Worm (Caenorhabditis elegans) whole organism, midembryonic: ENCODE results near the gene K08F4.5.

Experiments
- T22C8.4 ChIP-seq: fragments of 200-800 bp; sonication (Bioruptor generic); IDR thresholded peaks from 2 replicates; pipeline ENCODE4 v1.3.6; 2022; ENCODE audit warnings: missing genetic modification characterization, missing compliant biosample characterization
- cog-1 ChIP-seq: sonication (generic microtip); optimal IDR thresholded peaks from 2 replicates; lab custom pipeline; 2016; ENCODE audit warnings: missing genetic modification characterization, missing compliant biosample characterization
- flt-1 ChIP-seq: fragments of 200-800 bp; sonication (Bioruptor generic); IDR thresholded peaks from 2 replicates; pipeline ENCODE4 v1.3.6; 2022; ENCODE audit warnings: missing genetic modification characterization, missing compliant biosample characterization
- klf-2 ChIP-seq: fragments of 200-800 bp; sonication (Bioruptor generic); conservative IDR thresholded peaks from 2 replicates; pipeline ENCODE4 v1.3.6; 2022; ENCODE audit warnings: missing genetic modification reagents, missing genetic modification characterization, missing compliant biosample characterization
- med-1 ChIP-seq: sonication (generic microtip); optimal IDR thresholded peaks from 2 replicates; lab custom pipeline; 2017; ENCODE audit warnings: missing genetic modification characterization, mild to moderate bottlenecking, missing compliant biosample characterization, antibody characterized with exemption, missing genetic modification reagents; ENCODE audit not compliant: insufficient read depth
- ref-1 ChIP-seq: fragments of 200-800 bp; sonication (Bioruptor generic); conservative IDR thresholded peaks from 2 replicates; pipeline ENCODE4 v1.3.6; 2022; ENCODE audit warnings: missing genetic modification reagents, missing genetic modification characterization, missing compliant biosample characterization
- tab-1 ChIP-seq: fragments of 200-800 bp; sonication (Bioruptor generic); IDR thresholded peaks from 2 replicates; pipeline ENCODE4 v1.3.6; 2022; ENCODE audit warnings: missing genetic modification characterization, missing compliant biosample characterization
- ztf-29 ChIP-seq: fragments of 200-800 bp; sonication (Bioruptor generic); IDR thresholded peaks from 2 replicates; pipeline ENCODE4 v1.3.6; 2022; ENCODE audit warnings: missing genetic modification reagents, missing genetic modification characterization, missing compliant biosample characterization

- TF ChIP-seq tab-1 (GFP tag; lab: Robert Waterston, UW): no peak
- TF ChIP-seq ref-1: no peak
- no peak for TF ChIP-seq T22C8.4 (GFP tag; lab: Robert Waterston, UW)
- TF ChIP-seq klf-2 (GFP tag; lab: Robert Waterston, UW): no peak
- TF ChIP-seq ztf-29: no peak
- TF ChIP-seq flt-1 (GFP tag; lab: Robert Waterston, UW): no peak
- no peak for TF ChIP-seq med-1 (GFP tag; lab: Kevin White, UChicago)
- no peak for TF ChIP-seq cog-1 (tag; lab: Kevin White, UChicago)
Observed at ce11 chrIV:10135817-10136216, at the start of gene K08F4.5.
